Worm (Caenorhabditis elegans): ENCODE data around the gene ZK1240.11.

ce11 chrII:2320097-2320496 lies 5.0 kb upstream of the ZK1240.11 start, which contains the start of gene ZK1240.3:
- TF ChIP-seq nhr-237 (tag; optimal IDR thresholded peaks at IDR 0.05) (no peak), mdl-1 (tag; optimal IDR thresholded peaks at IDR 0.05) (no peak), elt-3 (tag; optimal IDR thresholded peaks at IDR 0.05) (no peak), zag-1 (tag; optimal IDR thresholded peaks at IDR 0.05) (no peak)
